Fruit fly (Drosophila melanogaster) whole organism, embryonic: ENCODE results near the gene Tehao.

Experiments used
- CG10209 ChIP-seq: fragments of 200-800 bp; sonication (Bioruptor generic); optimal IDR thresholded peaks from 3 replicates; lab custom pipeline; 2017; ENCODE audit warnings: missing biosample characterization, mild to moderate bottlenecking, missing genetic modification characterization, missing genetic modification reagents
- CG17186 ChIP-seq: fragments of 200-800 bp; sonication (Bioruptor generic); optimal IDR thresholded peaks from 3 replicates; lab custom pipeline; 2017; ENCODE audit warnings: missing biosample characterization, missing genetic modification reagents, missing genetic modification characterization
- CG6272 ChIP-seq: fragments of 200-800 bp; sonication (Bioruptor generic); IDR thresholded peaks from 2 replicates; pipeline ENCODE4 v1.3.6; 2022; ENCODE audit warnings: missing biosample characterization, missing genetic modification characterization
- CG7556 ChIP-seq: fragments of 200-800 bp; sonication (Bioruptor generic); optimal IDR thresholded peaks from 2 replicates; lab custom pipeline; 2017; ENCODE audit warnings: missing biosample characterization, mild to moderate bottlenecking, missing genetic modification characterization
- CG7987 ChIP-seq: fragments of 200-800 bp; sonication (Bioruptor generic); optimal IDR thresholded peaks from 2 replicates; lab custom pipeline; 2018; ENCODE audit warnings: missing biosample characterization, mild to moderate bottlenecking, missing genetic modification characterization, moderate library complexity
- Drgx ChIP-seq: fragments of 200-800 bp; sonication (Bioruptor generic); IDR thresholded peaks from 2 replicates; pipeline ENCODE4 v1.3.6; 2022; ENCODE audit warnings: missing biosample characterization, missing genetic modification characterization
- Hmr ChIP-seq: fragments of 200-800 bp; sonication (Bioruptor generic); optimal IDR thresholded peaks from 3 replicates; lab custom pipeline; 2017; ENCODE audit warnings: mild to moderate bottlenecking, missing biosample characterization, missing genetic modification reagents, missing genetic modification characterization
- Mes4 ChIP-seq: fragments of 200-800 bp; sonication (Bioruptor generic); optimal IDR thresholded peaks from 2 replicates; lab custom pipeline; 2016; ENCODE audit warnings: missing biosample characterization, missing genetic modification characterization
- Oaz ChIP-seq: fragments of 200-800 bp; sonication (Bioruptor generic); IDR thresholded peaks from 2 replicates; pipeline ENCODE4 v1.3.6; 2022; ENCODE audit warnings: missing biosample characterization, missing genetic modification characterization
- Ptx1 ChIP-seq: fragments of 200-800 bp; sonication (Bioruptor generic); IDR thresholded peaks from 2 replicates; pipeline ENCODE4 v1.3.6; 2022; ENCODE audit warnings: missing biosample characterization, missing genetic modification characterization
- kni ChIP-seq: fragments of 200-800 bp; sonication (Bioruptor generic); optimal IDR thresholded peaks from 3 replicates; lab custom pipeline; 2017; ENCODE audit warnings: mild to moderate bottlenecking, missing biosample characterization, missing genetic modification reagents, missing genetic modification characterization

dm6 chr2L:13457037-13457547 lies 21.7 kb downstream of the Tehao start, which contains the start of gene CG42809:
- TF ChIP-seq Mes4 (GFP tag; lab: Kevin White, UChicago): no peak
- no peak for TF ChIP-seq Hmr (GFP tag; lab: Kevin White, UChicago)
- TF ChIP-seq CG17186 (GFP tag; lab: Kevin White, UChicago): no peak
- TF ChIP-seq kni (GFP tag; lab: Kevin White, UChicago): no peak
- TF ChIP-seq CG7987 (GFP tag; lab: Kevin White, UChicago): no peak
- TF ChIP-seq Ptx1 (GFP tag; lab: Robert Waterston, UW): no peak
- no peak for TF ChIP-seq CG10209 (GFP tag; lab: Kevin White, UChicago)
- no peak for TF ChIP-seq CG6272 (GFP tag; lab: Robert Waterston, UW)
- TF ChIP-seq Drgx (GFP tag; lab: Robert Waterston, UW): no peak
- TF ChIP-seq Oaz (GFP tag; lab: Robert Waterston, UW): no peak
- TF ChIP-seq CG7556 (GFP tag; lab: Kevin White, UChicago): no peak
